Comparison of ENCODE assay signal across 6 worm cellular contexts in genomic region chrX:852739-853268, ce11.
A peak's percentile ranks its signal among the peaks of the same experiment; 100 is the strongest.
TF ChIP-seq lines count a peak whose summit lies in the region.

No protein-coding gene starts in this region.

TF ChIP-seq in whole organism, L2 larva, 48 proteins besides CTCF, POLR2A, EP300 and RAD21:
- no peak for TF ChIP-seq nhr-21 (tag; optimal IDR thresholded peaks at IDR 0.05; lab: Kevin White, UChicago)
- no peak for TF ChIP-seq dmd-4 (tag; optimal IDR thresholded peaks at IDR 0.05; lab: Kevin White, UChicago)
- peak; percentile 36 for TF ChIP-seq nhr-25 (tag; optimal IDR thresholded peaks at IDR 0.05; lab: Kevin White, UChicago)
- TF ChIP-seq lin-39 (tag; optimal IDR thresholded peaks at IDR 0.05; lab: Kevin White, UChicago), result no peak
- no peak for TF ChIP-seq nhr-23 (tag; optimal IDR thresholded peaks at IDR 0.05; lab: Kevin White, UChicago)
- no peak for TF ChIP-seq nhr-11 (tag; optimal IDR thresholded peaks at IDR 0.05; lab: Kevin White, UChicago)

TF ChIP-seq in whole organism, L3 larva, 47 proteins besides CTCF, POLR2A, EP300 and RAD21:
- TF ChIP-seq ZK546.5 (tag; optimal IDR thresholded peaks at IDR 0.05; lab: Kevin White, UChicago) (no peak), elt-3 (tag; optimal IDR thresholded peaks at IDR 0.05; lab: Kevin White, UChicago) (no peak), ceh-9 (tag; optimal IDR thresholded peaks at IDR 0.05; lab: Kevin White, UChicago) (no peak), egl-27 (tag; optimal IDR thresholded peaks at IDR 0.05; lab: Kevin White, UChicago) (no peak), nhr-25 (tag; optimal IDR thresholded peaks at IDR 0.05; lab: Kevin White, UChicago) (peak; percentile 27), ztf-4 (tag; optimal IDR thresholded peaks at IDR 0.05; lab: Kevin White, UChicago) (no peak), fkh-10 (GFP tag; optimal IDR thresholded peaks at IDR 0.05; lab: Kevin White, UChicago) (no peak)

TF ChIP-seq in whole organism, early embryonic, 17 proteins besides CTCF, POLR2A, EP300 and RAD21:
- no peak for TF ChIP-seq F13C5.2 (tag; optimal IDR thresholded peaks at IDR 0.05; lab: Kevin White, UChicago)
- TF ChIP-seq tbx-37 (GFP tag; conservative IDR thresholded peaks at IDR 0.05; lab: Robert Waterston, UW), result no peak
- peak; percentile 60 for TF ChIP-seq hmg-4 (GFP tag; optimal IDR thresholded peaks at IDR 0.05; lab: Kevin White, UChicago)
- TF ChIP-seq scrt-1 (GFP tag; IDR thresholded peaks at IDR 0.05; lab: Robert Waterston, UW), result 0 out of 2 replicates have a peak, but pooled peaks have one; percentile 16

TF ChIP-seq in whole organism, late embryonic, 69 proteins besides CTCF, POLR2A, EP300 and RAD21:
- TF ChIP-seq sdc-2 (tag; optimal IDR thresholded peaks at IDR 0.05; lab: Kevin White, UChicago), result peak; percentile 42
- TF ChIP-seq nhr-11 (tag; optimal IDR thresholded peaks at IDR 0.05; lab: Kevin White, UChicago), result no peak
- TF ChIP-seq ceh-31 (tag; optimal IDR thresholded peaks at IDR 0.05; lab: Kevin White, UChicago), result peak; percentile 84

TF ChIP-seq in whole organism, midembryonic, 9 proteins besides CTCF, POLR2A, EP300 and RAD21:
- 0 out of 2 replicates have a peak, but pooled peaks have one; percentile 43 for TF ChIP-seq tab-1 (GFP tag; IDR thresholded peaks at IDR 0.05; lab: Robert Waterston, UW)
- no peak for TF ChIP-seq ztf-23 (GFP tag; IDR thresholded peaks at IDR 0.05; lab: Robert Waterston, UW)

TF ChIP-seq in whole organism, mixed stage, embryonic, 35 proteins besides CTCF, POLR2A, EP300 and RAD21:
- no peak for TF ChIP-seq M03D4.4 (tag; optimal IDR thresholded peaks at IDR 0.05; lab: Kevin White, UChicago)
- no peak for TF ChIP-seq ceh-83 (GFP tag; optimal IDR thresholded peaks at IDR 0.05; lab: Kevin White, UChicago)
- peak; percentile 86 for TF ChIP-seq sptf-1 (tag; optimal IDR thresholded peaks at IDR 0.05; lab: Kevin White, UChicago)
- TF ChIP-seq drap-1 (GFP tag; optimal IDR thresholded peaks at IDR 0.05; lab: Kevin White, UChicago), result no peak
- TF ChIP-seq unc-39 (tag; optimal IDR thresholded peaks at IDR 0.05; lab: Kevin White, UChicago), result no peak
- peak; percentile 87 for TF ChIP-seq mls-2 (tag; optimal IDR thresholded peaks at IDR 0.05; lab: Kevin White, UChicago)
- no peak for TF ChIP-seq blmp-1 (tag; optimal IDR thresholded peaks at IDR 0.05; lab: Kevin White, UChicago)
- no peak for TF ChIP-seq tbx-8 (GFP tag; optimal IDR thresholded peaks at IDR 0.05; lab: Kevin White, UChicago)
- TF ChIP-seq elt-3 (tag; optimal IDR thresholded peaks at IDR 0.05; lab: Kevin White, UChicago), result no peak
- TF ChIP-seq lin-13 (tag; optimal IDR thresholded peaks at IDR 0.05; lab: Kevin White, UChicago), result no peak
- peak; percentile 36 for TF ChIP-seq cnd-1 (tag; optimal IDR thresholded peaks at IDR 0.05; lab: Kevin White, UChicago)
- TF ChIP-seq unc-120 (tag; optimal IDR thresholded peaks at IDR 0.05; lab: Kevin White, UChicago; ENCODE audit: poor library complexity, severe bottlenecking), result no peak
- no peak for TF ChIP-seq ceh-39 (tag; optimal IDR thresholded peaks at IDR 0.05; lab: Kevin White, UChicago)
- TF ChIP-seq bed-3 (GFP tag; optimal IDR thresholded peaks at IDR 0.05; lab: Kevin White, UChicago), result no peak
- peak; percentile 46 for TF ChIP-seq ztf-11 (tag; optimal IDR thresholded peaks at IDR 0.05; lab: Kevin White, UChicago)
- TF ChIP-seq pha-4 (tag; optimal IDR thresholded peaks at IDR 0.05; lab: Kevin White, UChicago), result no peak
- no peak for TF ChIP-seq snpc-4 (tag; optimal IDR thresholded peaks at IDR 0.05; lab: Kevin White, UChicago)
- TF ChIP-seq nhr-28 (tag; optimal IDR thresholded peaks at IDR 0.05; lab: Kevin White, UChicago), result no peak
- TF ChIP-seq nhr-2 (tag; optimal IDR thresholded peaks at IDR 0.05; lab: Kevin White, UChicago), result no peak
- TF ChIP-seq mab-5 (tag; optimal IDR thresholded peaks at IDR 0.05; lab: Kevin White, UChicago), result no peak
- TF ChIP-seq flh-1 (GFP tag; optimal IDR thresholded peaks at IDR 0.05; lab: Kevin White, UChicago), result no peak
- no peak for TF ChIP-seq unc-62 (GFP tag; optimal IDR thresholded peaks at IDR 0.05; lab: Kevin White, UChicago)
- TF ChIP-seq mep-1 (tag; optimal IDR thresholded peaks at IDR 0.05; lab: Kevin White, UChicago), result no peak
- TF ChIP-seq lsy-2 (tag; optimal IDR thresholded peaks at IDR 0.05; lab: Kevin White, UChicago), result no peak
- TF ChIP-seq ceh-43 (GFP tag; optimal IDR thresholded peaks at IDR 0.05; lab: Kevin White, UChicago), result peak; percentile 92
- TF ChIP-seq ham-2 (GFP tag; optimal IDR thresholded peaks at IDR 0.05; lab: Kevin White, UChicago), result peak; percentile 75
- no peak for TF ChIP-seq zip-8 (tag; optimal IDR thresholded peaks at IDR 0.05; lab: Kevin White, UChicago)
- no peak for TF ChIP-seq ces-1 (GFP tag; optimal IDR thresholded peaks at IDR 0.05; lab: Kevin White, UChicago)
- no peak for TF ChIP-seq lin-32 (GFP tag; optimal IDR thresholded peaks at IDR 0.05; lab: Kevin White, UChicago)
- TF ChIP-seq sem-2 (GFP tag; optimal IDR thresholded peaks at IDR 0.05; lab: Kevin White, UChicago), result no peak
- no peak for TF ChIP-seq nhr-237 (tag; optimal IDR thresholded peaks at IDR 0.05; lab: Kevin White, UChicago)
- TF ChIP-seq nhr-76 (tag; optimal IDR thresholded peaks at IDR 0.05; lab: Kevin White, UChicago), result no peak
- no peak for TF ChIP-seq nhr-12 (tag; optimal IDR thresholded peaks at IDR 0.05; lab: Kevin White, UChicago)
- TF ChIP-seq hlh-1 (tag; optimal IDR thresholded peaks at IDR 0.05; lab: Kevin White, UChicago), result no peak
- no peak for TF ChIP-seq elt-1 (tag; optimal IDR thresholded peaks at IDR 0.05; lab: Kevin White, UChicago; ENCODE audit: borderline replicate concordance, insufficient read depth)
